Fruit fly (Drosophila melanogaster): ENCODE results near the gene Tango10.
A peak's percentile ranks its signal among the peaks of the same experiment; 100 is the strongest.

Gene Tango10

dm6 chrX:11715937-11716730 lies 3.9 kb upstream of the Tango10 start (continued):
- TF ChIP-seq HHEX (GFP tag; optimal IDR thresholded peaks at IDR 0.05) (peak; percentile 86), gem (tag; optimal IDR thresholded peaks at IDR 0.05) (peak; percentile 93), fd64A (GFP tag; optimal IDR thresholded peaks at IDR 0.05) (peak; percentile 72), CG2202 (tag; optimal IDR thresholded peaks at IDR 0.05) (peak; percentile 65), CG2199 (GFP tag; IDR thresholded peaks at IDR 0.05) (peak; percentile 63; the same call in 2 of the 3 replicates), CG1024 (GFP tag; IDR thresholded peaks at IDR 0.05) (no peak), CG4424 (GFP tag; optimal IDR thresholded peaks at IDR 0.05) (peak; percentile 81), Sox102F (GFP tag; optimal IDR thresholded peaks at IDR 0.05) (peak; percentile 87), Bteb2 (GFP tag; optimal IDR thresholded peaks at IDR 0.05) (peak; percentile 87), Mes4 (GFP tag; optimal IDR thresholded peaks at IDR 0.05) (peak; percentile 56), CG3995 (GFP tag; optimal IDR thresholded peaks at IDR 0.05) (peak; percentile 56), Ravus (GFP tag; IDR thresholded peaks at IDR 0.05) (peak; percentile 67), CG2875 (GFP tag; optimal IDR thresholded peaks at IDR 0.05) (peak; percentile 77), Lhr (GFP tag; optimal IDR thresholded peaks at IDR 0.05) (peak; percentile 32), CG4404 (GFP tag; IDR thresholded peaks at IDR 0.05) (peak; percentile 82), Dek (tag; optimal IDR thresholded peaks at IDR 0.05) (peak; percentile 81), cato (GFP tag; optimal IDR thresholded peaks at IDR 0.05; ENCODE audit: borderline replicate concordance) (peak; percentile 74), CG8290 (GFP tag; optimal IDR thresholded peaks at IDR 0.05) (peak; percentile 63), CG8290 (tag; optimal IDR thresholded peaks at IDR 0.05) (peak in 1 of 2 experiments; percentile 62), run (tag; optimal IDR thresholded peaks at IDR 0.05) (peak; percentile 85), CG33213 (GFP tag; optimal IDR thresholded peaks at IDR 0.05) (peak; percentile 80), ewg (GFP tag; optimal IDR thresholded peaks at IDR 0.05) (peak; percentile 69), Awh (GFP tag; IDR thresholded peaks at IDR 0.05) (peak; percentile 60; the same call in 1 of the 2 replicates), CG2889 (GFP tag; IDR thresholded peaks at IDR 0.05) (peak; percentile 82; the same call in 2 of the 3 replicates), NK7.1 (GFP tag; optimal IDR thresholded peaks at IDR 0.05) (peak; percentile 76), z (GFP tag; IDR thresholded peaks at IDR 0.05) (no peak), CG11398 (GFP tag; optimal IDR thresholded peaks at IDR 0.05) (peak; percentile 82), CG16815 (GFP tag; optimal IDR thresholded peaks at IDR 0.05) (peak; percentile 86), CG10565 (GFP tag; optimal IDR thresholded peaks at IDR 0.05) (peak; percentile 64), CG9437 (GFP tag; optimal IDR thresholded peaks at IDR 0.05) (peak; percentile 82), CG3838 (GFP tag; optimal IDR thresholded peaks at IDR 0.05) (peak; percentile 44), ranshi (GFP tag; IDR thresholded peaks at IDR 0.05) (peak; percentile 73; the same call in 1 of the 2 replicates), sob (GFP tag; IDR thresholded peaks at IDR 0.05) (peak; percentile 82), ATbp (GFP tag; optimal IDR thresholded peaks at IDR 0.05) (peak; percentile 75), sr (GFP tag; IDR thresholded peaks at IDR 0.05) (no peak), CG11696 (GFP tag; IDR thresholded peaks at IDR 0.05) (no peak), CG5245 (GFP tag; optimal IDR thresholded peaks at IDR 0.05) (peak; percentile 60), mam (GFP tag; optimal IDR thresholded peaks at IDR 0.05) (peak; percentile 89), GATAe (GFP tag; conservative IDR thresholded peaks at IDR 0.05) (peak; percentile 60), twi (tag; optimal IDR thresholded peaks at IDR 0.05) (peak; percentile 91), Hr3 (GFP tag; optimal IDR thresholded peaks at IDR 0.05) (peak; percentile 87), CG32772 (GFP tag; IDR thresholded peaks at IDR 0.05) (peak; percentile 81), gsb (GFP tag; IDR thresholded peaks at IDR 0.05) (peak; percentile 73), CG43689 (GFP tag; IDR thresholded peaks at IDR 0.05) (no peak), hkb (optimal IDR thresholded peaks at IDR 0.05) (no peak), hkb (GFP tag; IDR thresholded peaks at IDR 0.05) (peak; percentile 83), D19B (GFP tag; optimal IDR thresholded peaks at IDR 0.05) (peak; percentile 79), CG42726 (GFP tag; IDR thresholded peaks at IDR 0.05; ENCODE audit: partially characterized antibody) (no peak), CG17912 (GFP tag; optimal IDR thresholded peaks at IDR 0.05) (peak; percentile 39), CG8478 (optimal IDR thresholded peaks at IDR 0.05) (no peak), E2f2 (GFP tag; IDR thresholded peaks at IDR 0.05) (peak; percentile 55; the same call in 1 of the 2 replicates)
